Worm (Caenorhabditis elegans) whole organism, L3 larva: ENCODE data around the gene C26D10.4.
A peak's percentile ranks its signal among the peaks of the same experiment; 100 is the strongest.

Experiments used
- R02D3.7 ChIP-seq: fragments of 150-350 bp; optimal IDR thresholded peaks from 2 replicates; lab custom pipeline; 2014; ENCODE audit warnings: missing biosample characterization, missing genetic modification characterization
- ZK546.5 ChIP-seq: sonication (generic microtip); optimal IDR thresholded peaks from 2 replicates; lab custom pipeline; 2017; ENCODE audit warnings: missing biosample characterization, missing genetic modification characterization
- aly-2 ChIP-seq: fragments of 150-350 bp; optimal IDR thresholded peaks from 2 replicates; lab custom pipeline; 2014; ENCODE audit warnings: missing biosample characterization, missing genetic modification characterization
- ceh-82 ChIP-seq: fragments of 150-350 bp; optimal IDR thresholded peaks from 2 replicates; lab custom pipeline; 2014; ENCODE audit warnings: missing biosample characterization, missing genetic modification characterization
- ceh-9 ChIP-seq: sonication (generic microtip); optimal IDR thresholded peaks from 2 replicates; lab custom pipeline; 2018; ENCODE audit warnings: missing biosample characterization, missing genetic modification characterization
- daf-12 ChIP-seq: fragments of 150-350 bp; optimal IDR thresholded peaks from 2 replicates; lab custom pipeline; 2014; ENCODE audit warnings: missing biosample characterization, missing genetic modification reagents, missing genetic modification characterization
- egl-27 ChIP-seq: sonication (generic microtip); optimal IDR thresholded peaks from 4 replicates; lab custom pipeline; 2017; ENCODE audit warnings: missing biosample characterization, missing genetic modification reagents, missing genetic modification characterization
- elt-1 ChIP-seq: fragments of 150-350 bp; optimal IDR thresholded peaks from 2 replicates; lab custom pipeline; 2014; ENCODE audit warnings: missing biosample characterization, missing genetic modification characterization
- elt-2 ChIP-seq: sonication (generic microtip); optimal IDR thresholded peaks from 2 replicates; lab custom pipeline; 2016; ENCODE audit warnings: missing genetic modification reagents, mild to moderate bottlenecking, missing genetic modification characterization, missing compliant biosample characterization
- eor-1 ChIP-seq, 2 experiments: fragments of 150-350 bp; optimal IDR thresholded peaks; 2 replicates each; lab custom pipeline; 2014 to 2018; ENCODE audit warnings: missing biosample characterization in 2 of 2, missing genetic modification characterization in 2 of 2
- fos-1 ChIP-seq: fragments of 150-350 bp; optimal IDR thresholded peaks from 2 replicates; lab custom pipeline; 2014; ENCODE audit warnings: missing biosample characterization, missing genetic modification characterization
- hmg-11 ChIP-seq: sonication (generic microtip); optimal IDR thresholded peaks from 2 replicates; lab custom pipeline; 2016; ENCODE audit warnings: missing genetic modification characterization, missing compliant biosample characterization
- lin-39 ChIP-seq: fragments of 150-350 bp; optimal IDR thresholded peaks from 2 replicates; lab custom pipeline; 2018; ENCODE audit warnings: missing biosample characterization, missing genetic modification reagents, missing genetic modification characterization
- mdl-1 ChIP-seq: fragments of 150-350 bp; optimal IDR thresholded peaks from 2 replicates; lab custom pipeline; 2014; ENCODE audit warnings: missing biosample characterization, missing genetic modification characterization
- mml-1 ChIP-seq: fragments of 150-350 bp; sonication (generic microtip); optimal IDR thresholded peaks from 3 replicates; lab custom pipeline; 2014; ENCODE audit warnings: missing biosample characterization, missing genetic modification characterization
- nfya-1 ChIP-seq: sonication (generic microtip); optimal IDR thresholded peaks from 2 replicates; lab custom pipeline; 2017; ENCODE audit warnings: missing genetic modification characterization, mild to moderate bottlenecking, missing compliant biosample characterization, antibody characterized with exemption, moderate library complexity; ENCODE audit not compliant: insufficient read depth
- nhr-11 ChIP-seq: fragments of 150-350 bp; optimal IDR thresholded peaks from 2 replicates; lab custom pipeline; 2014; ENCODE audit warnings: missing biosample characterization, missing genetic modification characterization
- nhr-12 ChIP-seq: fragments of 150-350 bp; optimal IDR thresholded peaks from 2 replicates; lab custom pipeline; 2014; ENCODE audit warnings: missing biosample characterization, missing genetic modification characterization
- nhr-23 ChIP-seq: fragments of 150-350 bp; optimal IDR thresholded peaks from 2 replicates; lab custom pipeline; 2014; ENCODE audit warnings: missing biosample characterization, missing genetic modification reagents, missing genetic modification characterization
- nhr-237 ChIP-seq: fragments of 150-350 bp; optimal IDR thresholded peaks from 2 replicates; lab custom pipeline; 2014; ENCODE audit warnings: missing biosample characterization, missing genetic modification characterization
- nhr-25 ChIP-seq: sonication (generic microtip); optimal IDR thresholded peaks from 2 replicates; lab custom pipeline; 2017; ENCODE audit warnings: missing biosample characterization, missing genetic modification characterization
- nhr-43 ChIP-seq: sonication (generic microtip); optimal IDR thresholded peaks from 2 replicates; lab custom pipeline; 2016; ENCODE audit warnings: mild to moderate bottlenecking, missing genetic modification characterization, missing compliant biosample characterization; ENCODE audit not compliant: poor library complexity, severe bottlenecking
- nhr-77 ChIP-seq: fragments of 150-350 bp; optimal IDR thresholded peaks from 2 replicates; lab custom pipeline; 2014; ENCODE audit warnings: missing biosample characterization, missing genetic modification characterization
- pqm-1 ChIP-seq: fragments of 150-350 bp; optimal IDR thresholded peaks from 2 replicates; lab custom pipeline; 2017; ENCODE audit warnings: missing biosample characterization, missing genetic modification characterization, inconsistent platforms
- sea-2 ChIP-seq: fragments of 150-350 bp; sonication (generic microtip); optimal IDR thresholded peaks from 4 replicates; lab custom pipeline; 2014; ENCODE audit warnings: missing biosample characterization, missing genetic modification reagents, missing genetic modification characterization
- skn-1 ChIP-seq: fragments of 150-350 bp; optimal IDR thresholded peaks from 2 replicates; lab custom pipeline; 2014; ENCODE audit warnings: missing biosample characterization, missing genetic modification characterization
- snpc-4 ChIP-seq: fragments of 150-350 bp; optimal IDR thresholded peaks from 2 replicates; lab custom pipeline; 2014; ENCODE audit warnings: missing biosample characterization, missing genetic modification characterization
- zag-1 ChIP-seq: fragments of 150-350 bp; optimal IDR thresholded peaks from 2 replicates; lab custom pipeline; 2014; ENCODE audit warnings: missing biosample characterization, missing genetic modification characterization
- ztf-4 ChIP-seq: fragments of 150-350 bp; optimal IDR thresholded peaks from 2 replicates; lab custom pipeline; 2014; ENCODE audit warnings: missing biosample characterization, missing genetic modification characterization

C26D10.4 gene

DNA sequence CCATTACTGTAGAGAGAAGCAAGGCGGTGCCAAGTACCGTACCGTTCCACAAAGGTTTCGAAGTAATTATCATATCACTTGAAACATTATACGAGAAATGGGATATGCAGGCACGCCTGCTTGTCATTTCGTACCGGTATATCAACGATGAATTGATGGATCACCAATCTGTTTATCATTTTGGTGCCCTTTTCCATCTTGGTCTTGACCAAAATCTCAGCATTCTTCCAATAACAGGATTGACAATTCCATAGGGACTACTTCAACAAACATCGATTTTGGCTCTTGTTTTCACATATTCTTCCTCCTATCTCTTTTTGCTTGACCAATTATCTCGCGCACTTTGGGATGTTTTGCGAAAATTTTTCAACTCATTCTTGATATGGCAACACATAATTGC is 9.5 kb downstream of the C26D10.4 start:
- TF ChIP-seq nhr-23 (no peak), elt-1 (no peak), nhr-237 (tag; lab: Kevin White, UChicago) (no peak), eor-1 (tag; optimal IDR thresholded peaks at IDR 0.05; lab: Kevin White, UChicago) (no peak)

DNA sequence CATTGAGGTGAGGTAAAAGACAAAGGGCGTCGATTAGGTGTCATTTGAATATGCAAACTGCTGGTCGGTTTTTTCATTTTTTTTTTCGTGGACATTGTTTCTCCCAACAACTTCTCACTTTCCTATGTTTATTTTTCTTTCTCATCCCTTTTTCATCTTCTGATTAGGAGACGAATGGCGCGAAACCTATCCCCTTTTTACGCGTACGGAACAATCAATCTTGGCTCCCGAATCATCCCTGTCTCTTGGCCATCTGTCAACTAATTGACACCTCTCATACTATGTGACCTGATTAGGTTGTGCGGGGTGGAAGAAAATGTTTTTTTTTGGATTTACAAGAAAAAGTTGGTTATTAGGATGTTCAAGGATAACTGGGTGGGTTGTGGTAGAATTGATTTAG is 15.2 kb downstream of the C26D10.4 start:
- TF ChIP-seq nhr-23, result peak; percentile 4
- no peak for TF ChIP-seq nhr-25 (tag; lab: Kevin White, UChicago)

DNA sequence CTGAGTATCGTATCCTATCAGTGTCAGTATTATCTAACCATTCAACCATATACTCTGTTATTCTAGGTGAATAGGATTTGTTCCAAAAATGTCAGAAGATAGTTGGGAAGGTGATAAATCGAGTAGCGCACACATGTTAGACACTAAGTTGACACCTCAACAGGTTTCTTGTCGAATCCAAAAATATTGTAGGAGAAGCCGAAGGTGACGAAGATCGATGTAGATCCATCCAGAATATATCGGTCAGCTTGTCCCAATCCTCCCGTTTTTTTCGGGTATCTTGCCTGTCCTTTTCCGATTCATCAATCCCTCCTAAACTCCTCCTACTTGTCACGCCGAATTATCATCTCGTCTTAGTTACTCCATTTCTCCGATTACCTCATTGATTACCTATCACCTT is 16.1 kb downstream of the C26D10.4 start:
- TF ChIP-seq nhr-237 (tag; lab: Kevin White, UChicago) (no peak), nhr-43 (peak; percentile 33)
- TF ChIP-seq, all 47 proteins: peak for 1

DNA sequence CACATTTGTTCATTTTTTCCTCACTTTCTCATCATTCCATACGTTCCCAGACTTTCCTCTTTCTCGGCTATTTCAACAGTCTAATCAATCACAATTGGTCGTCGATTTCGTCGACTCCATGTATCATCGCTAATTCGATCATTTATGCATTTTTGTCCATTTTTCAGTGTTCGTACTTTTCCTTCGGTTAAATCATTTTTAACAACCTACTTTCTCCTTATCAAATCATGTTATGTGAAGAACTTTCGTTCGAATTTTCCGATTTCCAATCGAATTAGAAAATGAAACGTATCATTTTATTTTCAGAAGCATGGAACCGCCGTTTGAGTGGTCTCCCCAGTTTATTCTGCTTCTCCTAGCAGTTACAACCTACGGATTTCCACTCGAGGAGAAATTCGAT is 16.8 kb downstream of the C26D10.4 start, which contains the start of gene eff-1:
TSS of gene eff-1 (plus strand) at position 301 of the 400 bp plus-strand sequence.
- TF ChIP-seq eor-1 (tag; optimal IDR thresholded peaks at IDR 0.05; lab: Kevin White, UChicago) (no peak), nhr-12 (tag; lab: Kevin White, UChicago) (no peak), nhr-23 (no peak), lin-39 (no peak), nhr-25 (tag; lab: Kevin White, UChicago) (no peak), R02D3.7 (no peak), egl-27 (no peak), ztf-4 (no peak), mml-1 (tag; lab: Kevin White, UChicago) (no peak), elt-2 (tag; lab: Kevin White, UChicago) (no peak), mdl-1 (tag; lab: Kevin White, UChicago) (no peak), elt-1 (no peak), daf-12 (tag; lab: Kevin White, UChicago) (no peak), aly-2 (tag; lab: Kevin White, UChicago) (no peak), ZK546.5 (tag; lab: Kevin White, UChicago) (no peak), nhr-11 (no peak), fos-1 (tag; lab: Kevin White, UChicago) (no peak), pqm-1 (tag; lab: Kevin White, UChicago) (no peak)

DNA sequence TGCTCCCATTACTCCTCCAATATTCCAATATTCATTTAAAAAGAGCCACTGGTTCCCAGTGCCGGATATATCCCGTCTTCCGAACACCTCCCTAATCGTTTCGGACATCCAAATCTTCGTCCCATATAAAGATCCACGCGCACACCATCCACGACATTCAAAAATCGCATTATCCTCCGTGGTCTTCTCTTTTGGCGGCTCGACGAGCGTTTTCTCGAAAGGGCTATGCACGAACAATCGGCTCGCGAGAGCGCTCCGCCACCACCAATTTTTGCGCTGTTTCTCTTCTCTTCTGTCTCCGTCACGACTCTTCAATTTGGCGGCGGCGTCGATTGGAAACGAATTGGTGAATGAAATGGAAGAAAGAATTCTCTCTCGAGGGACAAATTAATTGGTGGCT is 23.7 kb downstream of the C26D10.4 start:
- TF ChIP-seq skn-1 (tag; lab: Kevin White, UChicago) (no peak), ceh-9 (no peak), nhr-43 (no peak), ceh-82 (no peak), pqm-1 (tag; lab: Kevin White, UChicago) (no peak), nhr-77 (tag; lab: Kevin White, UChicago) (no peak), snpc-4 (tag; lab: Kevin White, UChicago) (no peak), hmg-11 (no peak), eor-1 (tag; optimal IDR thresholded peaks at IDR 0.05; lab: Kevin White, UChicago) (no peak), egl-27 (no peak), lin-39 (peak; percentile 7), nfya-1 (tag; lab: Kevin White, UChicago) (peak; percentile 30), mdl-1 (tag; lab: Kevin White, UChicago) (no peak)

DNA sequence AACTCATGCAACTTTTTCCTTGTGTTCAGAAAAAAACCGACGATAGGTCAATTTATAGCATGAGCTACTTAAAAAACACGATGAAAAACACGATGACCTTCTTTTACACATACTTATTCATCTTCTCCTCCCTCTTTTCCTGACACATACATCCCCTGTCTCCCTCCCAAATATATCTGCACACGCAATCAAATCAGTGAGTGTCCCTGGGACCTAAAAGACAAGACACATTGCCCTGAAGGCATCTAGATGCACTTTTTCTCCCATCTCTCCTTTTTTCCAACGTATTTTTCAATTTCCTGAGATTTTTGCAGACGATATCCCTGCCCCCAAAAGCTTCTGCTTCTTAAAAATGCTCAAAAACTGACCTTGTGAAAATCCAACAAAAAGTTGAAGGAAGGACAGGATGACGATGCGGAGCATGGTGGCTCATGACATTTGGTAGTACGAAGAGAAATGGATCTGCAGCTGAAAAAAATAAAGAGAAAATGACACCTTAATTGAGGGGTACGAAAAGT is 24.7 kb downstream of the C26D10.4 start, which contains the start of gene C26D10.6:
TSS of gene C26D10.6 (minus strand) at position 468 of the 518 bp plus-strand sequence.
- no peak for TF ChIP-seq fos-1 (tag; lab: Kevin White, UChicago)
- TF ChIP-seq zag-1 (tag; lab: Kevin White, UChicago), result no peak
- peak; percentile 70 for TF ChIP-seq elt-1

DNA sequence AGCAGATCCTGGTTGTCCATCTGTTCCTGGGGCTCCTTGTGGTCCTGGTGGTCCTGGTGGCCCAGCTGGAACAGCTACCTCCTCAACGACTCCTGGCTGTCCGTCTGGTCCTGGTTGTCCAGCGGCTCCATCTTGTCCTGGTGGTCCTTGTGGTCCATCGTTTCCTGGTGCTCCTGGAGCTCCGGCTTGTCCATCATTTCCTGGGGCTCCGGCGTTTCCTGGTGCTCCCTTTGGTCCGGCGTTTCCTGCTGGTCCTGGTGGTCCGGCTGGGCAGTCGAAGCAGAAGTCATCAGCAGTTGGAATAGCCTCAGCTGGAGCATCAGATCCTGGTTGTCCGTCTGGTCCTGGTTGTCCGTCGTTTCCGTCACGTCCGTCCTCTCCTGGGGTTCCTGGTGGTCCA is 28.9 kb downstream of the C26D10.4 start:
- no peak for TF ChIP-seq ztf-4
- TF ChIP-seq sea-2 (GFP tag; lab: Kevin White, UChicago), result no peak
- TF ChIP-seq nhr-25 (tag; lab: Kevin White, UChicago), result no peak
- TF ChIP-seq elt-1, result no peak
- TF ChIP-seq skn-1 (tag; lab: Kevin White, UChicago), result no peak
- no peak for TF ChIP-seq nhr-77 (tag; lab: Kevin White, UChicago)
- no peak for TF ChIP-seq ceh-9
